Worm (Caenorhabditis elegans): ENCODE data around the gene T23D5.8.

T23D5.8 gene

ce11 chrV:15699799-15700198 is 48.4 kb downstream of the T23D5.8 start, which contains the start of gene nhr-199 (continued):
- TF ChIP-seq ceh-82 (tag; optimal IDR thresholded peaks at IDR 0.05) (no peak), nhr-41 (GFP tag; IDR thresholded peaks at IDR 0.05) (no peak)

ce11 chrV:15698099-15698498 is 50.1 kb downstream of the T23D5.8 start, which contains the start of gene srx-29:
TSS of gene srx-29 (minus strand) at chrV:15698199.
- TF ChIP-seq vab-7 (GFP tag; IDR thresholded peaks at IDR 0.05): no peak
- no peak for TF ChIP-seq nhr-42 (GFP tag; IDR thresholded peaks at IDR 0.05)
- TF ChIP-seq madf-9 (GFP tag; conservative IDR thresholded peaks at IDR 0.05): no peak
- TF ChIP-seq saeg-2 (GFP tag; IDR thresholded peaks at IDR 0.05): no peak
- no peak for TF ChIP-seq lir-3 (tag; optimal IDR thresholded peaks at IDR 0.05)
- no peak for TF ChIP-seq nhr-102 (tag; optimal IDR thresholded peaks at IDR 0.05)
- no peak for TF ChIP-seq spr-1 (tag; optimal IDR thresholded peaks at IDR 0.05)
- no peak for TF ChIP-seq egl-27 (tag; optimal IDR thresholded peaks at IDR 0.05)
- no peak for TF ChIP-seq ztf-11 (tag; optimal IDR thresholded peaks at IDR 0.05)
- TF ChIP-seq unc-130 (GFP tag; optimal IDR thresholded peaks at IDR 0.05): no peak
- TF ChIP-seq snpc-4 (tag; optimal IDR thresholded peaks at IDR 0.05): no peak
- TF ChIP-seq hmg-1.1 (GFP tag; IDR thresholded peaks at IDR 0.05): no peak
- TF ChIP-seq ZK337.2 (GFP tag; IDR thresholded peaks at IDR 0.05): no peak
